Fruit fly (Drosophila melanogaster) whole organism, embryonic: ENCODE results near the gene CG14868.

Source experiments
- ATbp ChIP-seq: fragments of 200-800 bp; sonication (Bioruptor generic); optimal IDR thresholded peaks from 2 replicates; lab custom pipeline; 2017; ENCODE audit warnings: missing biosample characterization, mild to moderate bottlenecking, missing genetic modification characterization, missing genetic modification reagents
- CG7928 ChIP-seq: fragments of 200-800 bp; sonication (Bioruptor generic); optimal IDR thresholded peaks from 2 replicates; lab custom pipeline; 2017; ENCODE audit warnings: missing biosample characterization, mild to moderate bottlenecking, missing genetic modification characterization
- CG8478 ChIP-seq: fragments of >200 bp; optimal IDR thresholded peaks from 2 replicates; lab custom pipeline; 2018
- Gsc ChIP-seq: fragments of 200-800 bp; sonication (Bioruptor generic); IDR thresholded peaks from 2 replicates; pipeline ENCODE4 v1.3.6; 2022; ENCODE audit warnings: missing biosample characterization, missing genetic modification characterization
- h ChIP-seq: fragments of >200 bp; optimal IDR thresholded peaks from 2 replicates; lab custom pipeline; 2017
- hb ChIP-seq: fragments of 200-800 bp; sonication (Bioruptor generic); IDR thresholded peaks from 3 replicates; pipeline ENCODE4 v1.3.6; 2022; ENCODE audit warnings: missing biosample characterization, missing genetic modification characterization; ENCODE audit not compliant: partially characterized antibody
- tgo ChIP-seq: fragments of 200-800 bp; sonication (Bioruptor generic); IDR thresholded peaks from 3 replicates; pipeline ENCODE4 v1.3.6; 2022; ENCODE audit warnings: missing biosample characterization, missing genetic modification characterization

DNA sequence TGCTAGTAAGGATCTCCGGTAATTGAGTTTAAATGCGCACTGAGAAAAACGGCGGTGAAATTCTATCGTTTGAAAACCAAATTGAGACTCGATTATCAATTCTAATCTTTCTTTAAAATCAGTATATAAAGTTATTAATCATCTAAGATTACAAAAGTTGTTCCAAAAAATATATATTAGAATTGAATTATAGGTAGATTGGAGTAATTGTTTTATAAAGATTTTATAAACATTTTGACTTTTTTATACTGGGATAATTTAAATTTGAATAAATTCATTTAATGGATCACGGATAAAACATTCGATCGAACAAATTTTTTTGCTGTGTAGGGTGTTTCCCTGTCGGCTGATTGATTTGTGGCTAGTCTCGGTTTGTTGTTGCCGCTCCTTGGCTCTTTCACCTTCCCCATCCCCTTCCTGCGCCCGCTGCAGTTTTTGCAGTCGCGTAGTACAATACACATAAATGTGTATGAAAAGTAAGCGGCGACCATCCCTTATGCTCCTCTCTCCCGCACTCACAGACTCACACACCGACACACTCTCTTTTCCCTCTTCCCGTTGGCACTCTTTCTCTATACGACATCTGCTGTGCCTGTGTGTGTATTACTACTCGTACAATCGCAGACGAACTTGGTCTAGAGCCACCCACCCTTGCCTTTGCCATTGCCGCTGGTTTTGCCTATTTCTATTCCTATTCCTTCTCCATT lies 49.2 kb upstream of the CG14868 start:
- TF ChIP-seq h (lab: Kevin White, UChicago) (no peak), CG8478 (no peak), Gsc (no peak), ATbp (GFP tag; lab: Kevin White, UChicago) (peak; percentile 48), CG7928 (GFP tag; lab: Kevin White, UChicago) (no peak), tgo (GFP tag; lab: Robert Waterston, UW) (peak; percentile 32; the same call in 2 of the 3 replicates), hb (no peak)
